Fruit fly (Drosophila melanogaster) whole organism, embryonic: ENCODE results near the gene Pde11.

Experiments used
- Asciz ChIP-seq: fragments of 200-800 bp; sonication (Bioruptor generic); optimal IDR thresholded peaks from 2 replicates; lab custom pipeline; 2017; ENCODE audit warnings: missing biosample characterization, mild to moderate bottlenecking, missing genetic modification characterization, missing genetic modification reagents
- B-H2 ChIP-seq: fragments of 200-800 bp; sonication (Bioruptor generic); optimal IDR thresholded peaks from 2 replicates; lab custom pipeline; 2018; ENCODE audit warnings: missing biosample characterization, mild to moderate bottlenecking, missing genetic modification characterization
- Bgb ChIP-seq: fragments of 200-800 bp; sonication (Bioruptor generic); IDR thresholded peaks from 2 replicates; pipeline ENCODE4 v1.3.6; 2022; ENCODE audit warnings: missing biosample characterization, missing genetic modification characterization; ENCODE audit not compliant: partially characterized antibody
- CG10321 ChIP-seq: fragments of 200-800 bp; sonication (Bioruptor generic); IDR thresholded peaks from 2 replicates; pipeline ENCODE4 v1.3.6; 2022; ENCODE audit warnings: missing biosample characterization, missing genetic modification characterization
- CG11723 ChIP-seq: fragments of 200-800 bp; sonication (Bioruptor generic); optimal IDR thresholded peaks from 2 replicates; lab custom pipeline; 2017; ENCODE audit warnings: missing biosample characterization, mild to moderate bottlenecking, missing genetic modification characterization
- CG12236 ChIP-seq: fragments of 200-800 bp; sonication (Bioruptor generic); optimal IDR thresholded peaks from 2 replicates; lab custom pipeline; 2016; ENCODE audit warnings: missing biosample characterization, missing genetic modification characterization
- CG13123 ChIP-seq: fragments of 200-800 bp; sonication (Bioruptor generic); optimal IDR thresholded peaks from 2 replicates; lab custom pipeline; 2016; ENCODE audit warnings: missing biosample characterization, missing genetic modification characterization
- CG14441 ChIP-seq: fragments of 200-800 bp; sonication (Bioruptor generic); IDR thresholded peaks from 2 replicates; pipeline ENCODE4 v1.3.6; 2022; ENCODE audit warnings: missing biosample characterization, missing genetic modification characterization
- CG15696 ChIP-seq: fragments of 200-800 bp; sonication (Bioruptor generic); optimal IDR thresholded peaks from 2 replicates; lab custom pipeline; 2019; ENCODE audit warnings: missing biosample characterization, mild to moderate bottlenecking, missing genetic modification characterization, moderate library complexity
- CG3065 ChIP-seq: fragments of 200-800 bp; sonication (Bioruptor generic); optimal IDR thresholded peaks from 2 replicates; lab custom pipeline; 2016; ENCODE audit warnings: missing biosample characterization, missing genetic modification characterization
- CG3995 ChIP-seq: fragments of 200-800 bp; sonication (Bioruptor generic); optimal IDR thresholded peaks from 3 replicates; lab custom pipeline; 2016; ENCODE audit warnings: missing biosample characterization, missing genetic modification characterization
- CG4617 ChIP-seq: fragments of 200-800 bp; sonication (Bioruptor generic); optimal IDR thresholded peaks from 3 replicates; lab custom pipeline; 2016; ENCODE audit warnings: missing biosample characterization, missing genetic modification characterization, borderline replicate concordance
- CG6654 ChIP-seq: fragments of 200-800 bp; sonication (Bioruptor generic); optimal IDR thresholded peaks from 2 replicates; lab custom pipeline; 2017; ENCODE audit warnings: missing biosample characterization, mild to moderate bottlenecking, missing genetic modification characterization
- CG7357 ChIP-seq: fragments of 200-800 bp; sonication (Bioruptor generic); IDR thresholded peaks from 3 replicates; pipeline ENCODE4 v1.3.6; 2022; ENCODE audit warnings: missing biosample characterization, missing genetic modification characterization
- CG7556 ChIP-seq: fragments of 200-800 bp; sonication (Bioruptor generic); optimal IDR thresholded peaks from 2 replicates; lab custom pipeline; 2017; ENCODE audit warnings: missing biosample characterization, mild to moderate bottlenecking, missing genetic modification characterization
- CG7987 ChIP-seq: fragments of 200-800 bp; sonication (Bioruptor generic); optimal IDR thresholded peaks from 2 replicates; lab custom pipeline; 2018; ENCODE audit warnings: missing biosample characterization, mild to moderate bottlenecking, missing genetic modification characterization, moderate library complexity
- CG8944 ChIP-seq: fragments of 200-800 bp; sonication (Bioruptor generic); optimal IDR thresholded peaks from 3 replicates; lab custom pipeline; 2016; ENCODE audit warnings: missing biosample characterization, missing genetic modification characterization
- CG9932 ChIP-seq: fragments of 200-800 bp; sonication (Bioruptor generic); IDR thresholded peaks from 2 replicates; pipeline ENCODE4 v1.3.6; 2022; ENCODE audit warnings: missing biosample characterization, missing genetic modification characterization
- Camta ChIP-seq: fragments of 200-800 bp; sonication (Bioruptor generic); optimal IDR thresholded peaks from 2 replicates; lab custom pipeline; 2016; ENCODE audit warnings: missing biosample characterization, missing genetic modification characterization
- Chrac-16 ChIP-seq: fragments of 200-800 bp; sonication (Bioruptor generic); optimal IDR thresholded peaks from 3 replicates; lab custom pipeline; 2016; ENCODE audit warnings: missing biosample characterization, missing genetic modification characterization
- D ChIP-seq, 2 experiments: fragments of 200-800 bp in 1 of 2; fragments of >200 bp in 1 of 2; sonication (Bioruptor generic) in 1 of 2; optimal IDR thresholded peaks; 2 replicates in 1 of 2; 3 replicates in 1 of 2; lab custom pipeline; 2017; ENCODE audit warnings: mild to moderate bottlenecking in 1 of 2, missing biosample characterization in 1 of 2, missing genetic modification characterization in 1 of 2, missing genetic modification reagents in 1 of 2
- Dll ChIP-seq: fragments of 200-800 bp; sonication (Bioruptor generic); IDR thresholded peaks from 4 replicates; pipeline ENCODE4 v1.3.6; 2022; ENCODE audit warnings: missing biosample characterization, missing genetic modification characterization; ENCODE audit not compliant: partially characterized antibody
- Fer3 ChIP-seq: fragments of 200-800 bp; sonication (Bioruptor generic); optimal IDR thresholded peaks from 2 replicates; lab custom pipeline; 2018; ENCODE audit warnings: missing biosample characterization, mild to moderate bottlenecking, missing genetic modification characterization, moderate library complexity
- Gug ChIP-seq: fragments of 200-800 bp; sonication (Bioruptor generic); IDR thresholded peaks from 4 replicates; pipeline ENCODE4 v1.3.6; 2022; ENCODE audit warnings: missing biosample characterization, missing genetic modification characterization
- Hr3 ChIP-seq: fragments of 200-800 bp; sonication (Bioruptor generic); optimal IDR thresholded peaks from 3 replicates; lab custom pipeline; 2016; ENCODE audit warnings: missing biosample characterization, missing genetic modification characterization
- Hsf ChIP-seq: fragments of 200-800 bp; sonication (Bioruptor generic); optimal IDR thresholded peaks from 3 replicates; lab custom pipeline; 2016; ENCODE audit warnings: missing biosample characterization, missing genetic modification characterization
- Ptx1 ChIP-seq: fragments of 200-800 bp; sonication (Bioruptor generic); IDR thresholded peaks from 2 replicates; pipeline ENCODE4 v1.3.6; 2022; ENCODE audit warnings: missing biosample characterization, missing genetic modification characterization
- Sox102F ChIP-seq: fragments of 200-800 bp; sonication (Bioruptor generic); optimal IDR thresholded peaks from 2 replicates; lab custom pipeline; 2018; ENCODE audit warnings: missing biosample characterization, mild to moderate bottlenecking, missing genetic modification characterization, moderate library complexity
- ap ChIP-seq: fragments of 200-800 bp; sonication (Bioruptor generic); IDR thresholded peaks from 2 replicates; pipeline ENCODE4 v1.3.6; 2022; ENCODE audit warnings: missing biosample characterization, missing genetic modification characterization
- ara ChIP-seq: fragments of 200-800 bp; sonication (Bioruptor generic); IDR thresholded peaks from 2 replicates; pipeline ENCODE4 v1.3.6; 2022; ENCODE audit warnings: missing biosample characterization, missing genetic modification characterization
- ash1 ChIP-seq: fragments of 200-800 bp; sonication (Bioruptor generic); optimal IDR thresholded peaks from 2 replicates; lab custom pipeline; 2018; ENCODE audit warnings: missing biosample characterization, mild to moderate bottlenecking, missing genetic modification characterization
- az2 ChIP-seq: fragments of 200-800 bp; sonication (Bioruptor generic); optimal IDR thresholded peaks from 3 replicates; lab custom pipeline; 2016; ENCODE audit warnings: missing biosample characterization, missing genetic modification characterization
- cas ChIP-seq: fragments of 200-800 bp; sonication (Bioruptor generic); IDR thresholded peaks from 2 replicates; pipeline ENCODE4 v1.3.6; 2022; ENCODE audit warnings: missing biosample characterization, missing genetic modification characterization
- chm ChIP-seq: fragments of 200-800 bp; sonication (Bioruptor generic); IDR thresholded peaks from 2 replicates; pipeline ENCODE4 v1.3.6; 2022; ENCODE audit warnings: missing biosample characterization, missing genetic modification characterization
- dmrt11E ChIP-seq: fragments of 200-800 bp; sonication (Bioruptor generic); optimal IDR thresholded peaks from 3 replicates; lab custom pipeline; 2018; ENCODE audit warnings: missing biosample characterization, mild to moderate bottlenecking, missing genetic modification characterization, moderate library complexity
- emc ChIP-seq: fragments of 200-800 bp; sonication (Bioruptor generic); optimal IDR thresholded peaks from 2 replicates; lab custom pipeline; 2016; ENCODE audit warnings: missing biosample characterization, missing genetic modification characterization
- eve ChIP-seq, 2 experiments: fragments of >200 bp; optimal IDR thresholded peaks; 2 replicates each; lab custom pipeline; 2017; ENCODE audit warnings: missing biosample characterization in 2 of 2, missing genetic modification characterization in 2 of 2
- hbn ChIP-seq: fragments of 200-800 bp; sonication (Bioruptor generic); IDR thresholded peaks from 2 replicates; pipeline ENCODE4 v1.3.6; 2022; ENCODE audit warnings: missing biosample characterization, missing genetic modification characterization; ENCODE audit not compliant: partially characterized antibody
- hth ChIP-seq: fragments of >200 bp; optimal IDR thresholded peaks from 2 replicates; lab custom pipeline; 2017; ENCODE audit warnings: inconsistent platforms
- nerfin-2 ChIP-seq: fragments of 200-800 bp; sonication (Bioruptor generic); IDR thresholded peaks from 2 replicates; pipeline ENCODE4 v1.3.6; 2022; ENCODE audit warnings: missing biosample characterization, missing genetic modification characterization; ENCODE audit not compliant: partially characterized antibody
- nmo ChIP-seq: fragments of 200-800 bp; sonication (Bioruptor generic); optimal IDR thresholded peaks from 2 replicates; lab custom pipeline; 2018; ENCODE audit warnings: missing biosample characterization, mild to moderate bottlenecking, missing genetic modification characterization, moderate library complexity
- oc ChIP-seq: fragments of 200-800 bp; sonication (Bioruptor generic); optimal IDR thresholded peaks from 2 replicates; lab custom pipeline; 2018; ENCODE audit warnings: missing biosample characterization, mild to moderate bottlenecking, missing genetic modification characterization, moderate library complexity
- p53 ChIP-seq: fragments of 200-800 bp; sonication (Bioruptor generic); optimal IDR thresholded peaks from 2 replicates; lab custom pipeline; 2016; ENCODE audit warnings: missing biosample characterization, missing genetic modification characterization
- run ChIP-seq: fragments of 200-800 bp; sonication (Bioruptor generic); optimal IDR thresholded peaks from 3 replicates; lab custom pipeline; 2018; ENCODE audit warnings: missing biosample characterization, mild to moderate bottlenecking, missing genetic modification characterization
- sd ChIP-seq: fragments of 200-800 bp; sonication (Bioruptor generic); optimal IDR thresholded peaks from 3 replicates; lab custom pipeline; 2018; ENCODE audit warnings: missing biosample characterization, mild to moderate bottlenecking, missing genetic modification characterization, moderate library complexity
- sens-2 ChIP-seq: fragments of 200-800 bp; sonication (Bioruptor generic); IDR thresholded peaks from 2 replicates; pipeline ENCODE4 v1.3.6; 2022; ENCODE audit warnings: missing biosample characterization, missing genetic modification characterization
- sima ChIP-seq: fragments of 200-800 bp; sonication (Bioruptor generic); optimal IDR thresholded peaks from 2 replicates; lab custom pipeline; 2016; ENCODE audit warnings: missing biosample characterization, missing genetic modification characterization
- twi ChIP-seq: fragments of 200-800 bp; optimal IDR thresholded peaks from 2 replicates; lab custom pipeline; 2019; ENCODE audit warnings: missing biosample characterization, mild to moderate bottlenecking, missing genetic modification characterization, moderate library complexity
- unpg ChIP-seq: fragments of 200-800 bp; sonication (Bioruptor generic); optimal IDR thresholded peaks from 3 replicates; lab custom pipeline; 2018; ENCODE audit warnings: missing biosample characterization, mild to moderate bottlenecking, missing genetic modification characterization, moderate library complexity
- usp ChIP-seq: fragments of >200 bp; optimal IDR thresholded peaks from 2 replicates; lab custom pipeline; 2017; ENCODE audit warnings: missing biosample characterization, missing genetic modification characterization

Gene Pde11

dm6 chr2L:18604986-18605385, 14.8 kb upstream of the Pde11 start, which contains the start of gene CG10413 (continued):
- peak; percentile 94 for TF ChIP-seq CG7987 (GFP tag; lab: Kevin White, UChicago)
- no peak for TF ChIP-seq usp
- peak; percentile 98 for TF ChIP-seq nmo
- TF ChIP-seq chm (GFP tag; lab: Robert Waterston, UW) = peak; percentile 93
- TF ChIP-seq Hr3 (GFP tag; lab: Kevin White, UChicago) = peak; percentile 98
- no peak for TF ChIP-seq Bgb (GFP tag; lab: Robert Waterston, UW)
- peak; percentile 91 for TF ChIP-seq p53 (GFP tag; lab: Kevin White, UChicago)
- TF ChIP-seq Dll (GFP tag; lab: Robert Waterston, UW) = peak; percentile 56; the same call in 3 of the 4 replicates
- no peak for TF ChIP-seq hth (lab: Kevin White, UChicago)
- TF ChIP-seq nerfin-2 (GFP tag; lab: Robert Waterston, UW) = no peak
- TF ChIP-seq Camta (GFP tag; lab: Kevin White, UChicago) = peak; percentile 98
- peak; percentile 87 for TF ChIP-seq sima (GFP tag; lab: Kevin White, UChicago)
- TF ChIP-seq sd (tag; lab: Kevin White, UChicago) = peak; percentile 94
- peak; percentile 94 for TF ChIP-seq run
- peak; percentile 92 for TF ChIP-seq emc
- peak; percentile 89 for TF ChIP-seq CG6654 (GFP tag; lab: Kevin White, UChicago)
- peak; percentile 97 for TF ChIP-seq CG4617
- TF ChIP-seq CG7357 (GFP tag; lab: Robert Waterston, UW) = peak; percentile 94
- TF ChIP-seq cas = peak; percentile 94
- peak; percentile 93 for TF ChIP-seq Asciz (GFP tag; lab: Kevin White, UChicago)
- peak; percentile 99 for TF ChIP-seq unpg
- peak; percentile 98 for TF ChIP-seq Ptx1 (GFP tag; lab: Robert Waterston, UW)
- no peak for TF ChIP-seq D (optimal IDR thresholded peaks at IDR 0.05; lab: Kevin White, UChicago)
- TF ChIP-seq D (GFP tag; optimal IDR thresholded peaks at IDR 0.05; lab: Kevin White, UChicago) = peak; percentile 94
- TF ChIP-seq twi = peak; percentile 96
- peak; percentile 96 for TF ChIP-seq ara
- peak; percentile 96 for TF ChIP-seq CG7556
- TF ChIP-seq CG10321 = peak; percentile 71; the same call in 1 of the 2 replicates
- TF ChIP-seq ash1 (GFP tag; lab: Kevin White, UChicago) = peak; percentile 89
- TF ChIP-seq CG12236 = peak; percentile 95
- no peak for TF ChIP-seq eve (GFP tag; optimal IDR thresholded peaks at IDR 0.05; lab: Kevin White, UChicago)
- peak; percentile 93 for TF ChIP-seq CG3065
- TF ChIP-seq B-H2 (GFP tag; lab: Kevin White, UChicago) = peak; percentile 99
- TF ChIP-seq dmrt11E = peak; percentile 97
- TF ChIP-seq Fer3 (tag; lab: Kevin White, UChicago) = peak; percentile 98
- no peak for TF ChIP-seq hbn (GFP tag; lab: Robert Waterston, UW)
- peak; percentile 99 for TF ChIP-seq Chrac-16 (GFP tag; lab: Kevin White, UChicago)
- TF ChIP-seq CG14441 = peak; percentile 97
- peak; percentile 99 for TF ChIP-seq CG9932 (GFP tag; lab: Robert Waterston, UW)
- peak; percentile 98 for TF ChIP-seq CG8944 (GFP tag; lab: Kevin White, UChicago)
- peak; percentile 86 for TF ChIP-seq CG3995
- TF ChIP-seq Sox102F (GFP tag; lab: Kevin White, UChicago) = peak; percentile 97
- TF ChIP-seq az2 (GFP tag; lab: Kevin White, UChicago) = peak; percentile 98
- TF ChIP-seq sens-2 (GFP tag; lab: Robert Waterston, UW) = peak; percentile 81
- peak; percentile 98 for TF ChIP-seq oc (tag; lab: Kevin White, UChicago)
- peak; percentile 97 for TF ChIP-seq Gug (GFP tag; lab: Robert Waterston, UW)
- TF ChIP-seq CG11723 (GFP tag; lab: Kevin White, UChicago) = peak; percentile 96
- peak; percentile 99 for TF ChIP-seq Hsf
- peak; percentile 97 for TF ChIP-seq CG15696 (tag; lab: Kevin White, UChicago)
- peak; percentile 92 for TF ChIP-seq ap (GFP tag; lab: Robert Waterston, UW)
- TF ChIP-seq CG13123 (GFP tag; lab: Kevin White, UChicago) = peak; percentile 92
